Worm (Caenorhabditis elegans) whole organism, L1 larva: ENCODE data around the gene Y62E10A.19.
A peak's percentile ranks its signal among the peaks of the same experiment; 100 is the strongest.

Experiments used
- C34B4.2 ChIP-seq: sonication (generic microtip); optimal IDR thresholded peaks from 2 replicates; lab custom pipeline; 2017; ENCODE audit warnings: mild to moderate bottlenecking, missing genetic modification characterization, missing compliant biosample characterization
- F16B12.6 ChIP-seq: fragments of 150-350 bp; optimal IDR thresholded peaks from 2 replicates; lab custom pipeline; 2014; ENCODE audit warnings: missing biosample characterization, missing genetic modification characterization
- Y116A8C.19 ChIP-seq: sonication (generic microtip); optimal IDR thresholded peaks from 2 replicates; lab custom pipeline; 2016; ENCODE audit warnings: missing compliant biosample characterization, missing genetic modification characterization, borderline replicate concordance
- alr-1 ChIP-seq: fragments of 200-800 bp; sonication (Bioruptor generic); optimal IDR thresholded peaks from 2 replicates; lab custom pipeline; 2018; ENCODE audit warnings: borderline replicate concordance, mild to moderate bottlenecking, missing genetic modification characterization, missing compliant biosample characterization
- ama-1 ChIP-seq: fragments of 150-350 bp; optimal IDR thresholded peaks from 2 replicates; lab custom pipeline; 2014
- ceh-63 ChIP-seq: fragments of 200-800 bp; sonication (Bioruptor generic); optimal IDR thresholded peaks from 2 replicates; lab custom pipeline; 2018; ENCODE audit warnings: mild to moderate bottlenecking, missing genetic modification characterization, missing compliant biosample characterization
- ceh-8 ChIP-seq: fragments of 200-800 bp; sonication (Bioruptor generic); optimal IDR thresholded peaks from 2 replicates; lab custom pipeline; 2018; ENCODE audit warnings: mild to moderate bottlenecking, missing genetic modification characterization, moderate library complexity, missing compliant biosample characterization
- ceh-82 ChIP-seq, 3 experiments: fragments of 150-350 bp in 1 of 3; sonication (generic microtip) in 2 of 3; optimal IDR thresholded peaks; 2 replicates each; lab custom pipeline; 2014 to 2017; ENCODE audit warnings: missing biosample characterization in 3 of 3, missing genetic modification characterization in 3 of 3
- ceh-88 ChIP-seq: fragments of 200-800 bp; sonication (Bioruptor generic); IDR thresholded peaks from 2 replicates; pipeline ENCODE4 v1.3.6; 2022; ENCODE audit warnings: missing genetic modification characterization, missing compliant biosample characterization
- dsc-1 ChIP-seq: sonication (generic microtip); optimal IDR thresholded peaks from 2 replicates; lab custom pipeline; 2016; ENCODE audit warnings: mild to moderate bottlenecking, missing genetic modification characterization, missing compliant biosample characterization
- efl-1 ChIP-seq, 4 experiments: fragments of 150-350 bp; optimal IDR thresholded peaks in 3 of 4; peaks in 1 of 4; 1 replicate in 1 of 4; 2 replicates in 3 of 4; lab custom pipeline; 2014; ENCODE audit warnings: missing biosample characterization in 2 of 4, missing genetic modification characterization in 2 of 4, missing genetic modification reagents in 2 of 4
- efl-3 ChIP-seq: fragments of 200-800 bp; sonication (Bioruptor generic); optimal IDR thresholded peaks from 2 replicates; lab custom pipeline; 2018; ENCODE audit warnings: mild to moderate bottlenecking, missing genetic modification characterization, missing compliant biosample characterization
- egl-13 ChIP-seq: sonication (generic microtip); optimal IDR thresholded peaks from 2 replicates; lab custom pipeline; 2016; ENCODE audit warnings: missing genotype, missing genetic modification reagents, missing genetic modification characterization, missing compliant biosample characterization
- egl-27 ChIP-seq, 2 experiments: fragments of 150-350 bp in 1 of 2; sonication (generic microtip); optimal IDR thresholded peaks; 3 replicates each; lab custom pipeline; 2017 to 2018; ENCODE audit warnings: missing biosample characterization in 2 of 2, missing genetic modification characterization in 2 of 2, missing genetic modification reagents in 2 of 2
- elt-3 ChIP-seq, 6 experiments: fragments of 150-350 bp in 1 of 6; sonication (generic microtip); optimal IDR thresholded peaks; 2 replicates each; lab custom pipeline; 2017 to 2018; ENCODE audit warnings: missing biosample characterization in 6 of 6, missing genetic modification characterization in 6 of 6, inconsistent platforms in 1 of 6
- ets-5 ChIP-seq: fragments of 200-800 bp; sonication (Bioruptor generic); IDR thresholded peaks from 2 replicates; pipeline ENCODE4 v1.3.6; 2022; ENCODE audit warnings: missing genetic modification characterization, missing compliant biosample characterization
- fkh-8 ChIP-seq: sonication (generic microtip); optimal IDR thresholded peaks from 2 replicates; lab custom pipeline; 2016; ENCODE audit warnings: mild to moderate bottlenecking, missing genetic modification characterization, missing compliant biosample characterization
- hlh-4 ChIP-seq: sonication (generic microtip); optimal IDR thresholded peaks from 2 replicates; lab custom pipeline; 2016; ENCODE audit warnings: mild to moderate bottlenecking, missing genetic modification characterization, missing compliant biosample characterization
- hpl-2 ChIP-seq: fragments of 150-350 bp; optimal IDR thresholded peaks from 2 replicates; lab custom pipeline; 2014; ENCODE audit warnings: missing biosample characterization, missing genetic modification reagents, missing genetic modification characterization
- isw-1 ChIP-seq: fragments of 200-800 bp; sonication (Bioruptor generic); IDR thresholded peaks from 2 replicates; pipeline ENCODE4 v1.3.6; 2022; ENCODE audit warnings: missing genetic modification characterization, missing compliant biosample characterization
- jun-1 ChIP-seq: fragments of 150-350 bp; optimal IDR thresholded peaks from 2 replicates; lab custom pipeline; 2014; ENCODE audit warnings: missing biosample characterization, missing genetic modification reagents, missing genetic modification characterization
- lin-14 ChIP-seq: fragments of 200-800 bp; sonication (Bioruptor generic); optimal IDR thresholded peaks from 2 replicates; lab custom pipeline; 2018; ENCODE audit warnings: mild to moderate bottlenecking, missing genetic modification characterization, moderate library complexity, missing compliant biosample characterization
- lin-15B ChIP-seq: fragments of 150-350 bp; sonication (generic microtip); optimal IDR thresholded peaks from 3 replicates; lab custom pipeline; 2014; ENCODE audit warnings: missing biosample characterization, missing genetic modification characterization
- lin-39 ChIP-seq: fragments of 150-350 bp; optimal IDR thresholded peaks from 2 replicates; lab custom pipeline; 2014; ENCODE audit warnings: missing biosample characterization, missing genetic modification reagents, missing genetic modification characterization
- lsy-2 ChIP-seq, 2 experiments: fragments of 150-350 bp; optimal IDR thresholded peaks; 2 replicates each; lab custom pipeline; 2014; ENCODE audit warnings: missing biosample characterization in 2 of 2, missing genetic modification characterization in 2 of 2
- mef-2 ChIP-seq: fragments of 150-350 bp; optimal IDR thresholded peaks from 2 replicates; lab custom pipeline; 2014; ENCODE audit warnings: missing biosample characterization, missing genetic modification characterization
- mep-1 ChIP-seq: fragments of 150-350 bp; optimal IDR thresholded peaks from 2 replicates; lab custom pipeline; 2014; ENCODE audit warnings: missing biosample characterization, missing genetic modification characterization
- nhr-20 ChIP-seq: sonication (generic microtip); optimal IDR thresholded peaks from 2 replicates; lab custom pipeline; 2016; ENCODE audit warnings: mild to moderate bottlenecking, missing genetic modification characterization, missing compliant biosample characterization
- nhr-237 ChIP-seq: fragments of 150-350 bp; optimal IDR thresholded peaks from 2 replicates; lab custom pipeline; 2014; ENCODE audit warnings: missing biosample characterization, missing genetic modification characterization
- nhr-28 ChIP-seq: fragments of 150-350 bp; optimal IDR thresholded peaks from 2 replicates; lab custom pipeline; 2014; ENCODE audit warnings: missing biosample characterization, missing genetic modification characterization
- nhr-47 ChIP-seq: sonication (generic microtip); optimal IDR thresholded peaks from 2 replicates; lab custom pipeline; 2016; ENCODE audit warnings: mild to moderate bottlenecking, missing genetic modification characterization, moderate library complexity, missing compliant biosample characterization
- nhr-71 ChIP-seq: sonication (generic microtip); optimal IDR thresholded peaks from 2 replicates; lab custom pipeline; 2016; ENCODE audit warnings: mild to moderate bottlenecking, missing genetic modification characterization, moderate library complexity, missing compliant biosample characterization
- nhr-76 ChIP-seq: sonication (generic microtip); optimal IDR thresholded peaks from 2 replicates; lab custom pipeline; 2017; ENCODE audit warnings: missing biosample characterization, missing genetic modification characterization
- nhr-77 ChIP-seq: fragments of 150-350 bp; optimal IDR thresholded peaks from 2 replicates; lab custom pipeline; 2014; ENCODE audit warnings: missing biosample characterization, missing genetic modification characterization
- nhr-90 ChIP-seq: sonication (generic microtip); optimal IDR thresholded peaks from 2 replicates; lab custom pipeline; 2016; ENCODE audit warnings: mild to moderate bottlenecking, missing genetic modification characterization, missing compliant biosample characterization; ENCODE audit not compliant: poor library complexity
- pag-3 ChIP-seq: sonication (generic microtip); optimal IDR thresholded peaks from 2 replicates; lab custom pipeline; 2017; ENCODE audit warnings: missing genetic modification characterization, mild to moderate bottlenecking, missing compliant biosample characterization, antibody characterized with exemption, borderline replicate concordance; ENCODE audit not compliant: insufficient read depth
- pqm-1 ChIP-seq: sonication (generic microtip); optimal IDR thresholded peaks from 3 replicates; lab custom pipeline; 2017; ENCODE audit warnings: missing biosample characterization, missing genetic modification characterization
- skn-1 ChIP-seq: fragments of 150-350 bp; optimal IDR thresholded peaks from 2 replicates; lab custom pipeline; 2014; ENCODE audit warnings: missing biosample characterization, missing genetic modification characterization
- snu-23 ChIP-seq: sonication (generic microtip); optimal IDR thresholded peaks from 2 replicates; lab custom pipeline; 2016; ENCODE audit warnings: missing genetic modification characterization, missing compliant biosample characterization
- sox-4 ChIP-seq: sonication (generic microtip); optimal IDR thresholded peaks from 2 replicates; lab custom pipeline; 2016; ENCODE audit warnings: missing genetic modification characterization, missing compliant biosample characterization
- sup-37 ChIP-seq: fragments of 200-800 bp; sonication (Bioruptor generic); optimal IDR thresholded peaks from 2 replicates; lab custom pipeline; 2018; ENCODE audit warnings: mild to moderate bottlenecking, missing genetic modification characterization, missing compliant biosample characterization
- swsn-7 ChIP-seq: sonication (generic microtip); optimal IDR thresholded peaks from 2 replicates; lab custom pipeline; 2016; ENCODE audit warnings: missing genetic modification characterization, missing compliant biosample characterization
- tbx-2 ChIP-seq: sonication (generic microtip); optimal IDR thresholded peaks from 2 replicates; lab custom pipeline; 2016; ENCODE audit warnings: missing genetic modification characterization, missing compliant biosample characterization
- unc-86 ChIP-seq: sonication (generic microtip); optimal IDR thresholded peaks from 2 replicates; lab custom pipeline; 2016; ENCODE audit warnings: missing genetic modification characterization, missing compliant biosample characterization
- vab-15 ChIP-seq: sonication (generic microtip); optimal IDR thresholded peaks from 2 replicates; lab custom pipeline; 2017; ENCODE audit warnings: missing genotype, mild to moderate bottlenecking, missing genetic modification characterization, missing compliant biosample characterization
- zip-4 ChIP-seq: fragments of 200-800 bp; sonication (Bioruptor generic); optimal IDR thresholded peaks from 2 replicates; lab custom pipeline; 2018; ENCODE audit warnings: mild to moderate bottlenecking, missing genetic modification characterization, moderate library complexity, missing compliant biosample characterization
- ztf-11 ChIP-seq, 2 experiments: sonication (generic microtip); optimal IDR thresholded peaks; 2 replicates each; lab custom pipeline; 2016 to 2017; ENCODE audit warnings: missing genetic modification characterization in 2 of 2, missing biosample characterization in 1 of 2, missing compliant biosample characterization in 1 of 2
- ztf-4 ChIP-seq: fragments of 150-350 bp; optimal IDR thresholded peaks from 2 replicates; lab custom pipeline; 2014; ENCODE audit warnings: missing biosample characterization, missing genetic modification characterization

Gene Y62E10A.19

DNA sequence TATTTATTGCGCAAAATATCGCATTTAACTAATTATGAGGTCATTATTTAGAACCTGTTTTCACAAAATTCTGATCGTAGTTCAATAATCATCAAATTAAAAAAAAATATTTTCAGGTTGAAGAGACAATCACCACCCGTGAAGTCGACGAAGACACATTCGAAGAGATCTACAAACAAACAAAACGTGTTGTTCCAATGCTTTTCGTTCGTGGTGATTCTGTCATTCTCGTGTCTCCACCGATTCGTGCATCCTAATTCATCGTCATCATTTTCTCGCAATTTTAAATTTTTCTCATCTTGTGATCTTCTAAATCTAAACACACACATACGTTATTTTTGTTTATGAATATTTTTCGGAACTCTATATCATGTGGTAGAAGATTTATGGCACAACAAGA lies 19.3 kb downstream of the Y62E10A.19 start (continued):
- TF ChIP-seq ceh-8 (GFP tag; lab: Kevin White, UChicago) = no peak

DNA sequence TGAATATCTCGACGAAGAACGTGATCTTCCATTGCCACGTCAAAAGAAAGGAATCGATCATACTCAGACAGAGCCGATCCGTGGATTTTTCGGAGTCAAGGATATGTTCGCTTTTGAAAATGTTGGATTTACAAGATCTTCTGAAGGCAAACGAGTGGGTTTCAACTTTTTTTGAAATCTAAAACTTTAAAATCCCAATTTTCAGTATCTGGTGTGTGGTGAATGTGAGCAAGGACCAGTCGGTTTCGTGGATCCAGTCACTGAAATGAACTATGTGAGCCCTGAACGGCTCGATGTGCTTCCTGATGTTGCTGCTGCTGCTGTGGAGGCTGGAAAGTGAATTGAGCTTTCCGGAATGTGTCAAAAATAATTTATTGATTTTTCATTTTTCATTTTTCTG lies 21.2 kb downstream of the Y62E10A.19 start, which contains the start of gene lsm-3:
lsm-3 (plus strand) TSS at position 301 of the 400 bp plus-strand sequence.
- TF ChIP-seq pag-3 (no peak), swsn-7 (tag; lab: Kevin White, UChicago) (no peak), nhr-76 (no peak), C34B4.2 (tag; lab: Kevin White, UChicago) (no peak), nhr-20 (tag; lab: Kevin White, UChicago) (no peak), dsc-1 (tag; lab: Kevin White, UChicago) (no peak), ceh-63 (GFP tag; lab: Kevin White, UChicago) (no peak), nhr-90 (tag; lab: Kevin White, UChicago) (no peak), unc-86 (tag; lab: Kevin White, UChicago) (no peak), efl-3 (GFP tag; lab: Kevin White, UChicago) (no peak), alr-1 (no peak), tbx-2 (tag; lab: Kevin White, UChicago) (no peak), ceh-8 (GFP tag; lab: Kevin White, UChicago) (no peak), nhr-28 (no peak), mep-1 (no peak), ztf-4 (tag; lab: Kevin White, UChicago) (no peak), efl-1 (optimal IDR thresholded peaks at IDR 0.05; lab: Kevin White, UChicago) (no peak), efl-1 (GFP tag; optimal IDR thresholded peaks at IDR 0.05 in 1 of 2; lab: Kevin White, UChicago) (no peak), nhr-71 (no peak), lsy-2 (tag; optimal IDR thresholded peaks at IDR 0.05; lab: Kevin White, UChicago) (no peak), sup-37 (GFP tag; lab: Kevin White, UChicago) (no peak)

- TF ChIP-seq egl-27 (tag; optimal IDR thresholded peaks at IDR 0.05; lab: Kevin White, UChicago) = no peak
- no peak for TF ChIP-seq pag-3
- TF ChIP-seq mef-2 (tag; lab: Kevin White, UChicago) = no peak
- peak; percentile 31 for TF ChIP-seq egl-13
- TF ChIP-seq mep-1 = peak; percentile 67
- no peak for TF ChIP-seq Y116A8C.19 (tag; lab: Kevin White, UChicago)
- peak; percentile 19 for TF ChIP-seq F16B12.6 (tag; lab: Kevin White, UChicago)
- peak; percentile 77 for TF ChIP-seq fkh-8
- TF ChIP-seq nhr-237 = no peak
- TF ChIP-seq hpl-2 (GFP tag; lab: Kevin White, UChicago) = peak; percentile 47
- peak; percentile 69 for TF ChIP-seq unc-86 (tag; lab: Kevin White, UChicago)
- TF ChIP-seq jun-1 (tag; lab: Kevin White, UChicago) = peak; percentile 64
- TF ChIP-seq ceh-8 (GFP tag; lab: Kevin White, UChicago) = no peak
- TF ChIP-seq ceh-82 (tag; optimal IDR thresholded peaks at IDR 0.05; lab: Kevin White, UChicago) = peak; percentile 69 to 86 (median 80)
- peak in 1 of 2 experiments; percentile 47 for TF ChIP-seq ztf-11 (tag; optimal IDR thresholded peaks at IDR 0.05; lab: Kevin White, UChicago)
- TF ChIP-seq nhr-71 = peak; percentile 84
- TF ChIP-seq ama-1 (lab: Kevin White, UChicago) = no peak
- no peak for TF ChIP-seq sup-37 (GFP tag; lab: Kevin White, UChicago)
- TF ChIP-seq sox-4 (tag; lab: Kevin White, UChicago) = peak; percentile 18
- peak; percentile 83 for TF ChIP-seq snu-23 (GFP tag; lab: Kevin White, UChicago)
- TF ChIP-seq elt-3 (tag; optimal IDR thresholded peaks at IDR 0.05; lab: Kevin White, UChicago) = peak in 2 of 6 experiments; percentile 39 to 61
- TF ChIP-seq zip-4 (GFP tag; lab: Kevin White, UChicago) = no peak
- no peak for TF ChIP-seq pqm-1 (tag; lab: Kevin White, UChicago)
- TF ChIP-seq lin-14 (GFP tag; lab: Kevin White, UChicago) = peak; percentile 76
- no peak for TF ChIP-seq nhr-76
- TF ChIP-seq nhr-77 = peak; percentile 41
- TF ChIP-seq lin-15B = peak; percentile 89
- peak; percentile 59 for TF ChIP-seq isw-1 (GFP tag; lab: Robert Waterston, UW)
- TF ChIP-seq hlh-4 (tag; lab: Kevin White, UChicago) = no peak
- TF ChIP-seq nhr-47 (tag; lab: Kevin White, UChicago) = peak; percentile 84
- peak; percentile 58 for TF ChIP-seq lin-39 (tag; lab: Kevin White, UChicago)
- no peak for TF ChIP-seq ceh-88 (GFP tag; lab: Robert Waterston, UW)
- peak; percentile 69 for TF ChIP-seq vab-15 (tag; lab: Kevin White, UChicago)
- TF ChIP-seq skn-1 (tag; lab: Kevin White, UChicago) = peak; percentile 90
- TF ChIP-seq ets-5 (GFP tag; lab: Robert Waterston, UW) = no peak
Observed at ce11 chrIV:13386043-13386442, 22.1 kb downstream of the Y62E10A.19 start, which contains the start of the genes Y62E10A.20, Y62E10A.23 and mdt-9. Gene Y62E10A.20, minus strand, starts transcription at chrIV:13386091. Gene Y62E10A.23, plus strand, starts transcription at chrIV:13386324. Gene mdt-9, plus strand, starts transcription at chrIV:13386380.
